Worm (Caenorhabditis elegans): Measurements from ENCODE around the gene lgc-11.

lgc-11 gene

ce11 chrX:7469907-7470306 is 36.5 kb downstream of the lgc-11 start:
- TF ChIP-seq nhr-2 (tag; optimal IDR thresholded peaks at IDR 0.05): peak; percentile 85
- TF ChIP-seq pha-4 (tag; optimal IDR thresholded peaks at IDR 0.05): no peak
- TF ChIP-seq nhr-12 (tag; optimal IDR thresholded peaks at IDR 0.05): no peak
- no peak for TF ChIP-seq mab-5 (tag; optimal IDR thresholded peaks at IDR 0.05)
- peak; percentile 38 for TF ChIP-seq sem-2 (GFP tag; optimal IDR thresholded peaks at IDR 0.05)
- TF ChIP-seq ham-2 (GFP tag; optimal IDR thresholded peaks at IDR 0.05): no peak
- TF ChIP-seq zip-8 (tag; optimal IDR thresholded peaks at IDR 0.05): peak; percentile 82
- TF ChIP-seq blmp-1 (tag; optimal IDR thresholded peaks at IDR 0.05): no peak
- TF ChIP-seq ceh-39 (tag; optimal IDR thresholded peaks at IDR 0.05): no peak
- peak; percentile 39 for TF ChIP-seq cnd-1 (tag; optimal IDR thresholded peaks at IDR 0.05)
- TF ChIP-seq lsy-2 (tag; optimal IDR thresholded peaks at IDR 0.05): no peak
- no peak for TF ChIP-seq unc-39 (tag; optimal IDR thresholded peaks at IDR 0.05)
- peak; percentile 2 for TF ChIP-seq mls-2 (tag; optimal IDR thresholded peaks at IDR 0.05)

- TF ChIP-seq unc-62 (GFP tag; optimal IDR thresholded peaks at IDR 0.05) (no peak), ceh-39 (tag; optimal IDR thresholded peaks at IDR 0.05) (no peak), lin-13 (tag; optimal IDR thresholded peaks at IDR 0.05) (no peak), cnd-1 (tag; optimal IDR thresholded peaks at IDR 0.05) (peak; percentile 64), sem-2 (GFP tag; optimal IDR thresholded peaks at IDR 0.05) (no peak), mep-1 (tag; optimal IDR thresholded peaks at IDR 0.05) (no peak), ceh-43 (GFP tag; optimal IDR thresholded peaks at IDR 0.05) (no peak), nhr-28 (tag; optimal IDR thresholded peaks at IDR 0.05) (no peak), unc-120 (tag; optimal IDR thresholded peaks at IDR 0.05; ENCODE audit: poor library complexity, severe bottlenecking) (no peak), bed-3 (GFP tag; optimal IDR thresholded peaks at IDR 0.05) (no peak), nhr-2 (tag; optimal IDR thresholded peaks at IDR 0.05) (peak; percentile 54), ztf-11 (tag; optimal IDR thresholded peaks at IDR 0.05) (no peak), snpc-4 (tag; optimal IDR thresholded peaks at IDR 0.05) (no peak), zip-8 (tag; optimal IDR thresholded peaks at IDR 0.05) (no peak), elt-3 (tag; optimal IDR thresholded peaks at IDR 0.05) (no peak)
Observed at ce11 chrX:7466682-7467081, 39.8 kb downstream of the lgc-11 start.

- TF ChIP-seq cnd-1 (tag; optimal IDR thresholded peaks at IDR 0.05) (peak; percentile 14), nhr-28 (tag; optimal IDR thresholded peaks at IDR 0.05) (no peak)
Observed at ce11 chrX:7464389-7464788, 42.0 kb downstream of the lgc-11 start.

DNA sequence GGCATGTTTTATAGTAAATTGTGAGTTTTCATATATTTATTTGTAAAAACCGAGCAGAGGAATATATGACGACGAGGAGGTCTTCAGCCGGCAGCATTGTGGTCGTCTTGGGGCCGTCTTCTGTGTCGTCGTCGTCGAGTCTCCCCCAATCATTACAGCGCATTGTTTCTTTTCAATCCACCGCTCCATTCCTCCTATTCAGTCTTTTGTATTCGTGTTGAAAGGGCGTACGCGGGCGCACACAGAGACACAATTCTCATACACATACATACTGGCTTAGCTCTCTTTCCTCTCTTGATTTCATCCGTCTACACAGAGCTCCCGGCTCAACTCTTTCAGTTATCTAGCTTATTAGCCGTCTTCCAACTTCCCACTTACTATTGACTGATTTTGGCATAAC is 42.8 kb downstream of the lgc-11 start, which contains the start of gene sox-2:
Gene sox-2 (minus strand): TSS at position 100 of the 400 bp plus-strand sequence.
- TF ChIP-seq ceh-83 (GFP tag; optimal IDR thresholded peaks at IDR 0.05): no peak
- no peak for TF ChIP-seq ceh-39 (tag; optimal IDR thresholded peaks at IDR 0.05)
- no peak for TF ChIP-seq nhr-76 (tag; optimal IDR thresholded peaks at IDR 0.05)
- no peak for TF ChIP-seq lin-32 (GFP tag; optimal IDR thresholded peaks at IDR 0.05)
- no peak for TF ChIP-seq elt-1 (tag; optimal IDR thresholded peaks at IDR 0.05; ENCODE audit: borderline replicate concordance, insufficient read depth)
- TF ChIP-seq ham-2 (GFP tag; optimal IDR thresholded peaks at IDR 0.05): no peak
- TF ChIP-seq nhr-28 (tag; optimal IDR thresholded peaks at IDR 0.05): no peak
- no peak for TF ChIP-seq blmp-1 (tag; optimal IDR thresholded peaks at IDR 0.05)
- no peak for TF ChIP-seq unc-39 (tag; optimal IDR thresholded peaks at IDR 0.05)
- no peak for TF ChIP-seq ceh-43 (GFP tag; optimal IDR thresholded peaks at IDR 0.05)
- no peak for TF ChIP-seq lin-13 (tag; optimal IDR thresholded peaks at IDR 0.05)
- TF ChIP-seq bed-3 (GFP tag; optimal IDR thresholded peaks at IDR 0.05): no peak
- no peak for TF ChIP-seq tbx-8 (GFP tag; optimal IDR thresholded peaks at IDR 0.05)
- no peak for TF ChIP-seq snpc-4 (tag; optimal IDR thresholded peaks at IDR 0.05)

DNA sequence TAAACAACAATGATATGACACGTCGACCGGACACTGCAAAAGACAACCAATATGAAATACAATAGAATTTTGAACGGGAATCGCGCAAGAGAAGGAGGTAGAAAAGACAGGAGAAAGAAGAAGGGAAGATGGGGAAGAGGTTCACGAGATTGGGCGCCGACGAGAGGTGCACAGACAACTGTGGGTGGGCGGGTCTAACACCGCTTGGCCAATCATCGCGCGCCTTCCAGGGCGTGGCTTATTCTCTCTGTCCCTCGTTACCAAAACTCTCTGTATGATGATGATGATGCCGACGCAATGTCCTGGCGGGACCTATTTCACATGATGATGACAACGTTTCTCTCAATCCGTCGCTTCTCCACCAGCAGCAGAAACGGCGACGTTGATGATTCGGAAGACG is 45.9 kb downstream of the lgc-11 start:
- TF ChIP-seq sptf-1 (tag; optimal IDR thresholded peaks at IDR 0.05) (no peak), lsy-2 (tag; optimal IDR thresholded peaks at IDR 0.05) (peak; percentile 61), ceh-43 (GFP tag; optimal IDR thresholded peaks at IDR 0.05) (no peak), mls-2 (tag; optimal IDR thresholded peaks at IDR 0.05) (no peak), nhr-76 (tag; optimal IDR thresholded peaks at IDR 0.05) (no peak), lin-32 (GFP tag; optimal IDR thresholded peaks at IDR 0.05) (no peak), ceh-83 (GFP tag; optimal IDR thresholded peaks at IDR 0.05) (no peak), ztf-11 (tag; optimal IDR thresholded peaks at IDR 0.05) (no peak), unc-62 (GFP tag; optimal IDR thresholded peaks at IDR 0.05) (no peak), unc-120 (tag; optimal IDR thresholded peaks at IDR 0.05; ENCODE audit: poor library complexity, severe bottlenecking) (no peak), drap-1 (GFP tag; optimal IDR thresholded peaks at IDR 0.05) (peak; percentile 24), pha-4 (tag; optimal IDR thresholded peaks at IDR 0.05) (no peak), mab-5 (tag; optimal IDR thresholded peaks at IDR 0.05) (no peak)
